Worm (Caenorhabditis elegans) whole organism, young adult: ENCODE results near the gene C56G2.15.
A peak's percentile ranks its signal among the peaks of the same experiment; 100 is the strongest.

Experiments used
- B0336.3 ChIP-seq: fragments of 200-800 bp; sonication (Bioruptor generic); IDR thresholded peaks from 2 replicates; pipeline ENCODE4 v1.3.6; 2022; ENCODE audit warnings: missing genetic modification characterization, missing compliant biosample characterization
- F33H1.4 ChIP-seq: fragments of 200-800 bp; sonication (Bioruptor generic); IDR thresholded peaks from 2 replicates; pipeline ENCODE4 v1.3.6; 2022; ENCODE audit warnings: missing genetic modification reagents, missing genetic modification characterization, missing compliant biosample characterization
- F57A8.1 ChIP-seq: fragments of 200-800 bp; sonication (Bioruptor generic); optimal IDR thresholded peaks from 2 replicates; lab custom pipeline; 2018; ENCODE audit warnings: mild to moderate bottlenecking, missing genetic modification characterization, moderate library complexity, missing compliant biosample characterization
- K11D2.4 ChIP-seq: fragments of 200-800 bp; sonication (Bioruptor generic); IDR thresholded peaks from 2 replicates; pipeline ENCODE4 v1.3.6; 2022; ENCODE audit warnings: missing genetic modification reagents, missing genetic modification characterization, missing compliant biosample characterization
- K12H6.12 ChIP-seq: fragments of 200-800 bp; sonication (Bioruptor generic); optimal IDR thresholded peaks from 2 replicates; lab custom pipeline; 2018; ENCODE audit warnings: mild to moderate bottlenecking, missing genetic modification characterization, missing compliant biosample characterization
- T07F8.4 ChIP-seq: sonication (generic microtip); optimal IDR thresholded peaks from 2 replicates; lab custom pipeline; 2016; ENCODE audit warnings: mild to moderate bottlenecking, missing genetic modification characterization, moderate library complexity, missing compliant biosample characterization
- T26A5.8 ChIP-seq: sonication (generic microtip); optimal IDR thresholded peaks from 2 replicates; lab custom pipeline; 2016; ENCODE audit warnings: missing genetic modification characterization, missing compliant biosample characterization
- Y56A3A.18 ChIP-seq: fragments of 200-800 bp; sonication (Bioruptor generic); IDR thresholded peaks from 2 replicates; pipeline ENCODE4 v1.3.6; 2022; ENCODE audit warnings: missing genetic modification reagents, missing genetic modification characterization, missing compliant biosample characterization
- Y67H2A.10 ChIP-seq: fragments of 200-800 bp; sonication (Bioruptor generic); conservative IDR thresholded peaks from 2 replicates; pipeline ENCODE4 v1.3.6; 2022; ENCODE audit warnings: missing genetic modification reagents, missing genetic modification characterization, missing compliant biosample characterization
- akir-1 ChIP-seq: fragments of 200-800 bp; sonication (Bioruptor generic); optimal IDR thresholded peaks from 2 replicates; lab custom pipeline; 2018; ENCODE audit warnings: mild to moderate bottlenecking, missing genetic modification characterization, moderate library complexity, missing compliant biosample characterization
- atf-7 ChIP-seq: sonication (generic microtip); optimal IDR thresholded peaks from 2 replicates; lab custom pipeline; 2017; ENCODE audit warnings: mild to moderate bottlenecking, missing genetic modification characterization, missing compliant biosample characterization
- athp-1 ChIP-seq: sonication (generic microtip); optimal IDR thresholded peaks from 2 replicates; lab custom pipeline; 2017; ENCODE audit warnings: mild to moderate bottlenecking, missing genetic modification characterization, missing compliant biosample characterization
- cebp-1 ChIP-seq, 2 experiments: fragments of 200-800 bp in 1 of 2; sonication (Bioruptor generic) in 1 of 2; sonication (generic microtip) in 1 of 2; IDR thresholded peaks in 1 of 2; optimal IDR thresholded peaks in 1 of 2; 2 replicates each; pipeline versions ENCODE4 v1.3.6 to Lab custom; 2017 to 2022; ENCODE audit warnings: missing compliant biosample characterization in 2 of 2, missing genetic modification characterization in 2 of 2, mild to moderate bottlenecking in 1 of 2, missing genetic modification reagents in 1 of 2, moderate library complexity in 1 of 2
- cebp-2 ChIP-seq: fragments of 200-800 bp; sonication (Bioruptor generic); IDR thresholded peaks from 2 replicates; pipeline ENCODE4 v1.3.6; 2022; ENCODE audit warnings: missing genetic modification characterization, missing compliant biosample characterization
- ceh-100 ChIP-seq: fragments of 200-800 bp; sonication (Bioruptor generic); IDR thresholded peaks from 2 replicates; pipeline ENCODE4 v1.3.6; 2022; ENCODE audit warnings: missing genetic modification reagents, missing genetic modification characterization, missing compliant biosample characterization
- ceh-27 ChIP-seq: fragments of 200-800 bp; sonication (Bioruptor generic); optimal IDR thresholded peaks from 2 replicates; lab custom pipeline; 2018; ENCODE audit warnings: mild to moderate bottlenecking, missing genetic modification characterization, moderate library complexity, missing compliant biosample characterization
- dpff-1 ChIP-seq: sonication (generic microtip); optimal IDR thresholded peaks from 2 replicates; lab custom pipeline; 2017; ENCODE audit warnings: mild to moderate bottlenecking, missing genetic modification characterization, missing compliant biosample characterization
- egl-44 ChIP-seq: fragments of 200-800 bp; sonication (Bioruptor generic); IDR thresholded peaks from 2 replicates; pipeline ENCODE4 v1.3.6; 2022; ENCODE audit warnings: missing genetic modification reagents, missing genetic modification characterization, missing compliant biosample characterization
- ekl-4 ChIP-seq: fragments of 200-800 bp; sonication (Bioruptor generic); IDR thresholded peaks from 2 replicates; pipeline ENCODE4 v1.3.6; 2022; ENCODE audit warnings: missing genetic modification reagents, missing genetic modification characterization, missing compliant biosample characterization
- ets-4 ChIP-seq: fragments of 200-800 bp; sonication (Bioruptor generic); optimal IDR thresholded peaks from 2 replicates; lab custom pipeline; 2018; ENCODE audit warnings: mild to moderate bottlenecking, missing genetic modification characterization, missing compliant biosample characterization
- fkh-3 ChIP-seq: sonication (generic microtip); optimal IDR thresholded peaks from 2 replicates; lab custom pipeline; 2016; ENCODE audit warnings: mild to moderate bottlenecking, missing genetic modification characterization, missing compliant biosample characterization
- him-1 ChIP-seq: sonication (generic microtip); optimal IDR thresholded peaks from 2 replicates; lab custom pipeline; 2016; ENCODE audit warnings: missing genotype, missing genetic modification reagents, missing genetic modification characterization, missing compliant biosample characterization
- hmg-1.2 ChIP-seq: fragments of 200-800 bp; sonication (Bioruptor generic); IDR thresholded peaks from 2 replicates; pipeline ENCODE4 v1.3.6; 2022; ENCODE audit warnings: missing genetic modification reagents, missing genetic modification characterization, missing compliant biosample characterization
- hrde-1 ChIP-seq: sonication (generic microtip); optimal IDR thresholded peaks from 2 replicates; lab custom pipeline; 2016; ENCODE audit warnings: missing genetic modification characterization, mild to moderate bottlenecking, missing compliant biosample characterization, moderate library complexity, missing genotype, missing genetic modification reagents, borderline replicate concordance
- lin-26 ChIP-seq: fragments of 200-800 bp; sonication (Bioruptor generic); IDR thresholded peaks from 2 replicates; pipeline ENCODE4 v1.3.6; 2022; ENCODE audit warnings: missing genetic modification reagents, missing genetic modification characterization, missing compliant biosample characterization
- lin-40 ChIP-seq: sonication (generic microtip); optimal IDR thresholded peaks from 2 replicates; lab custom pipeline; 2016; ENCODE audit warnings: missing genetic modification characterization, mild to moderate bottlenecking, missing compliant biosample characterization, missing genotype, missing genetic modification reagents
- lsl-1 ChIP-seq: fragments of 200-800 bp; sonication (Bioruptor generic); optimal IDR thresholded peaks from 2 replicates; lab custom pipeline; 2018; ENCODE audit warnings: mild to moderate bottlenecking, missing genetic modification characterization, moderate library complexity, missing compliant biosample characterization
- lsy-27 ChIP-seq: sonication (generic microtip); optimal IDR thresholded peaks from 2 replicates; lab custom pipeline; 2017; ENCODE audit warnings: missing genetic modification characterization, mild to moderate bottlenecking, missing compliant biosample characterization, antibody characterized with exemption, missing genotype, borderline replicate concordance; ENCODE audit not compliant: insufficient read depth
- madf-3 ChIP-seq: fragments of 200-800 bp; sonication (Bioruptor generic); IDR thresholded peaks from 2 replicates; pipeline ENCODE4 v1.3.6; 2022; ENCODE audit warnings: missing genetic modification reagents, missing genetic modification characterization, missing compliant biosample characterization
- madf-8 ChIP-seq: fragments of 200-800 bp; sonication (Bioruptor generic); conservative IDR thresholded peaks from 2 replicates; pipeline ENCODE4 v1.3.6; 2022; ENCODE audit warnings: missing genetic modification reagents, missing genetic modification characterization, missing compliant biosample characterization
- mcd-1 ChIP-seq: fragments of 200-800 bp; sonication (Bioruptor generic); IDR thresholded peaks from 2 replicates; pipeline ENCODE4 v1.3.6; 2022; ENCODE audit warnings: missing genetic modification reagents, missing genetic modification characterization, missing compliant biosample characterization
- nfya-1 ChIP-seq: sonication (generic microtip); optimal IDR thresholded peaks from 2 replicates; lab custom pipeline; 2017; ENCODE audit warnings: antibody characterized with exemption, missing compliant biosample characterization, missing genetic modification characterization, borderline replicate concordance; ENCODE audit not compliant: insufficient read depth
- nfyb-1 ChIP-seq: fragments of 200-800 bp; sonication (Bioruptor generic); IDR thresholded peaks from 2 replicates; pipeline ENCODE4 v1.3.6; 2022; ENCODE audit warnings: missing genetic modification reagents, missing genetic modification characterization, missing compliant biosample characterization
- nhr-120 ChIP-seq: fragments of 200-800 bp; sonication (Bioruptor generic); IDR thresholded peaks from 2 replicates; pipeline ENCODE4 v1.3.6; 2022; ENCODE audit warnings: missing genetic modification characterization, missing compliant biosample characterization
- nhr-179 ChIP-seq: sonication (generic microtip); optimal IDR thresholded peaks from 2 replicates; lab custom pipeline; 2016; ENCODE audit warnings: mild to moderate bottlenecking, missing genetic modification characterization, missing compliant biosample characterization
- nhr-90 ChIP-seq: sonication (generic microtip); optimal IDR thresholded peaks from 2 replicates; lab custom pipeline; 2016; ENCODE audit warnings: missing genotype, mild to moderate bottlenecking, missing genetic modification characterization, missing compliant biosample characterization
- pbrm-1 ChIP-seq: fragments of 200-800 bp; sonication (Bioruptor generic); IDR thresholded peaks from 2 replicates; pipeline ENCODE4 v1.3.6; 2022; ENCODE audit warnings: missing genetic modification reagents, missing genetic modification characterization, missing compliant biosample characterization
- repo-1 ChIP-seq: sonication (generic microtip); optimal IDR thresholded peaks from 2 replicates; lab custom pipeline; 2017; ENCODE audit warnings: mild to moderate bottlenecking, missing genetic modification characterization, missing compliant biosample characterization
- sdz-38 ChIP-seq: sonication (generic microtip); optimal IDR thresholded peaks from 2 replicates; lab custom pipeline; 2016; ENCODE audit warnings: missing genotype, missing genetic modification characterization, missing compliant biosample characterization
- tbp1 ChIP-seq: fragments of 200-800 bp; sonication (Bioruptor generic); optimal IDR thresholded peaks from 2 replicates; lab custom pipeline; 2018; ENCODE audit warnings: mild to moderate bottlenecking, missing genetic modification characterization, missing compliant biosample characterization
- tbx-9 ChIP-seq: sonication (generic microtip); optimal IDR thresholded peaks from 2 replicates; lab custom pipeline; 2016; ENCODE audit warnings: borderline replicate concordance, missing genetic modification characterization, inconsistent platforms, missing compliant biosample characterization
- tlf-1 ChIP-seq: fragments of 200-800 bp; sonication (Bioruptor generic); optimal IDR thresholded peaks from 2 replicates; lab custom pipeline; 2018; ENCODE audit warnings: mild to moderate bottlenecking, missing genetic modification characterization, missing compliant biosample characterization
- ztf-26 ChIP-seq: sonication (generic microtip); optimal IDR thresholded peaks from 2 replicates; lab custom pipeline; 2017; ENCODE audit warnings: missing genetic modification characterization, missing compliant biosample characterization

Gene C56G2.15

ce11 chrIII:6367712-6368111 lies at the start of gene C56G2.15, which contains the start of gene thoc-2:
C56G2.15 (minus strand) TSS chrIII:6367899.
thoc-2 (plus strand) TSS chrIII:6368042.
- no peak for TF ChIP-seq dpff-1
- 0 out of 2 replicates have a peak, but pooled peaks have one; percentile 14 for TF ChIP-seq hmg-1.2
- TF ChIP-seq lsl-1 (GFP tag; lab: Kevin White, UChicago): peak; percentile 10
- TF ChIP-seq cebp-1 (GFP tag; IDR thresholded peaks at IDR 0.05; lab: Robert Waterston, UW): no peak
- peak; percentile 16 for TF ChIP-seq cebp-1 (tag; optimal IDR thresholded peaks at IDR 0.05; lab: Kevin White, UChicago)

DNA sequence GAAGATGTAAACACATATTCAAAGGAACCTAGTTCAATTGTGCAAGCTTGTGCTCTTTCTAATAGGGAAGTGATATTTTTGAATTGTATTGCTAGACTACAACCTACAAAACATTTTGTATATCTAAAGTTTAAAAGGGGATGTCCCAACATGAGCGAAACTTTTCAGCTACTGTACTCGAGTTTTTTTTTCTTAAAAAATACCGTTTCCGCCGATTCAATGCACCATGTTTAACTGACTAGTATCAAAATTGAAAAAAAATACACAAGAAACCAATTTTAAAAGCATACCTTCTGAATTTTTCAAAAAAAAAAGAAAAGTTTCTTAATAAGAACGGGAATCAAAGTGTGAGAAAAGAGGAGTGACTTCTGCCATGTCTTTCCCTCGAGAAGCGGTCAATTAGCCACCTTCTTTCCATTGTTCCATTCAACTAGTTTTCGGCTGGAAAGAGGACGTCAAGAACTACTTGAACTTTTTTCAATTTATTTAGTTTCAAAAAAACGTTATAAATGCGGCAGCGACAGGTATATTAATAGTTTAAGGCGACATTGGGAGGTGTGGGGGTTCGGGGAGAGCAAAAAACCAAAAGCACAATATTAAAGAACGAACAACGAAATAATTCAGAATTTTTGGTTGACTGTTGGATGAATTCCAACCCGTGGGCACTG lies 47.7 kb upstream of the C56G2.15 start, which contains the start of gene nas-4:
nas-4 (minus strand) TSS at position 351 of the 668 bp plus-strand sequence.
- TF ChIP-seq K11D2.4 (GFP tag; lab: Robert Waterston, UW) (no peak; the same call in 1 of the 2 replicates), lin-26 (GFP tag; lab: Robert Waterston, UW) (peak; percentile 80), tbp1 (GFP tag; lab: Kevin White, UChicago) (no peak), cebp-2 (peak; percentile 5; the same call in 1 of the 2 replicates), nfya-1 (tag; lab: Kevin White, UChicago) (no peak), him-1 (tag; lab: Kevin White, UChicago) (peak; percentile 55), Y56A3A.18 (GFP tag; lab: Robert Waterston, UW) (peak; percentile 20; the same call in 1 of the 2 replicates), athp-1 (tag; lab: Kevin White, UChicago) (peak; percentile 64), T26A5.8 (tag; lab: Kevin White, UChicago) (no peak), lin-40 (tag; lab: Kevin White, UChicago) (peak; percentile 29), F57A8.1 (GFP tag; lab: Kevin White, UChicago) (no peak), T07F8.4 (tag; lab: Kevin White, UChicago) (no peak), ets-4 (GFP tag; lab: Kevin White, UChicago) (no peak), akir-1 (GFP tag; lab: Kevin White, UChicago) (no peak), nfyb-1 (GFP tag; lab: Robert Waterston, UW) (peak; percentile 69), lsy-27 (no peak), hmg-1.2 (no peak; the same call in 1 of the 2 replicates), nhr-179 (peak; percentile 14), K12H6.12 (tag; lab: Kevin White, UChicago) (no peak), tbx-9 (tag; lab: Kevin White, UChicago) (no peak), ztf-26 (tag; lab: Kevin White, UChicago) (no peak), tlf-1 (GFP tag; lab: Kevin White, UChicago) (peak; percentile 24), nhr-90 (tag; lab: Kevin White, UChicago) (peak; percentile 35), ceh-27 (GFP tag; lab: Kevin White, UChicago) (peak; percentile 35), Y67H2A.10 (no peak), madf-3 (GFP tag; lab: Robert Waterston, UW) (0 out of 2 replicates have a peak, but pooled peaks have one; percentile 70), ekl-4 (GFP tag; lab: Robert Waterston, UW) (0 out of 2 replicates have a peak, but pooled peaks have one; percentile 12), repo-1 (tag; lab: Kevin White, UChicago) (peak; percentile 60), ceh-100 (GFP tag; lab: Robert Waterston, UW) (no peak), cebp-1 (GFP tag; IDR thresholded peaks at IDR 0.05; lab: Robert Waterston, UW) (0 out of 2 replicates have a peak, but pooled peaks have one; percentile 38), cebp-1 (tag; optimal IDR thresholded peaks at IDR 0.05; lab: Kevin White, UChicago) (peak; percentile 71), nhr-120 (GFP tag; lab: Robert Waterston, UW) (0 out of 2 replicates have a peak, but pooled peaks have one; percentile 5), atf-7 (tag; lab: Kevin White, UChicago) (peak; percentile 6), sdz-38 (tag; lab: Kevin White, UChicago) (no peak), fkh-3 (tag; lab: Kevin White, UChicago) (peak; percentile 22), B0336.3 (GFP tag; lab: Robert Waterston, UW) (0 out of 2 replicates have a peak, but pooled peaks have one; percentile 55), egl-44 (0 out of 2 replicates have a peak, but pooled peaks have one; percentile 18), mcd-1 (no peak), F33H1.4 (no peak), pbrm-1 (GFP tag; lab: Robert Waterston, UW) (0 out of 2 replicates have a peak, but pooled peaks have one; percentile 25), madf-8 (GFP tag; lab: Robert Waterston, UW) (no peak), hrde-1 (tag; lab: Kevin White, UChicago) (no peak)
